Fruit fly (Drosophila melanogaster): Measurements from ENCODE around the gene Cip4.

- TF ChIP-seq CG8478 (optimal IDR thresholded peaks at IDR 0.05): no peak
- no peak for TF ChIP-seq CTCF (optimal IDR thresholded peaks at IDR 0.05)
These were observed 39.4 kb upstream of the Cip4 start, which contains the start of gene Syx17 for dm6 chr3L:4403180-4403769.

Data from S2 (cell line).